Worm (Caenorhabditis elegans): ENCODE results near the gene rec-8.

The rec-8 gene

ce11 chrIV:13370235-13370739 lies 17.3 kb upstream of the rec-8 start, which contains the start of the genes rla-2, popl-7 and Y62E10A.24:
rla-2 (minus strand) TSS chrIV:13370285.
popl-7 (plus strand) TSS chrIV:13370689.
Y62E10A.24 (plus strand) TSS chrIV:13370710.
- TF ChIP-seq lsy-2 (tag; optimal IDR thresholded peaks at IDR 0.05) (peak; percentile 87), sem-2 (GFP tag; optimal IDR thresholded peaks at IDR 0.05) (no peak), cnd-1 (tag; optimal IDR thresholded peaks at IDR 0.05) (no peak), ceh-43 (GFP tag; optimal IDR thresholded peaks at IDR 0.05) (no peak), hlh-1 (tag; optimal IDR thresholded peaks at IDR 0.05) (no peak)

ce11 chrIV:13369120-13369842 lies 16.3 kb upstream of the rec-8 start, which contains the start of gene agt-1:
agt-1 (minus strand) TSS chrIV:13369412.
- no peak for TF ChIP-seq blmp-1 (tag; optimal IDR thresholded peaks at IDR 0.05)
- no peak for TF ChIP-seq lsy-2 (tag; optimal IDR thresholded peaks at IDR 0.05)
- TF ChIP-seq mab-5 (tag; optimal IDR thresholded peaks at IDR 0.05) = no peak
- no peak for TF ChIP-seq ztf-11 (tag; optimal IDR thresholded peaks at IDR 0.05)
- TF ChIP-seq flh-1 (GFP tag; optimal IDR thresholded peaks at IDR 0.05) = no peak
- TF ChIP-seq nhr-12 (tag; optimal IDR thresholded peaks at IDR 0.05) = no peak
- no peak for TF ChIP-seq mls-2 (tag; optimal IDR thresholded peaks at IDR 0.05)
- TF ChIP-seq pha-4 (tag; optimal IDR thresholded peaks at IDR 0.05) = no peak
- no peak for TF ChIP-seq nhr-76 (tag; optimal IDR thresholded peaks at IDR 0.05)
- no peak for TF ChIP-seq ceh-43 (GFP tag; optimal IDR thresholded peaks at IDR 0.05)
- TF ChIP-seq lin-13 (tag; optimal IDR thresholded peaks at IDR 0.05) = no peak
- TF ChIP-seq unc-39 (tag; optimal IDR thresholded peaks at IDR 0.05) = no peak
- TF ChIP-seq zip-8 (tag; optimal IDR thresholded peaks at IDR 0.05) = no peak
- TF ChIP-seq elt-1 (tag; optimal IDR thresholded peaks at IDR 0.05; ENCODE audit: borderline replicate concordance, insufficient read depth) = no peak
- TF ChIP-seq nhr-28 (tag; optimal IDR thresholded peaks at IDR 0.05) = no peak
- TF ChIP-seq nhr-2 (tag; optimal IDR thresholded peaks at IDR 0.05) = no peak
- no peak for TF ChIP-seq lin-32 (GFP tag; optimal IDR thresholded peaks at IDR 0.05)
- no peak for TF ChIP-seq mep-1 (tag; optimal IDR thresholded peaks at IDR 0.05)

- no peak for TF ChIP-seq nhr-2 (tag; optimal IDR thresholded peaks at IDR 0.05)
- TF ChIP-seq ham-2 (GFP tag; optimal IDR thresholded peaks at IDR 0.05) = no peak
- no peak for TF ChIP-seq elt-3 (tag; optimal IDR thresholded peaks at IDR 0.05)
- TF ChIP-seq zip-8 (tag; optimal IDR thresholded peaks at IDR 0.05) = no peak
- no peak for TF ChIP-seq unc-39 (tag; optimal IDR thresholded peaks at IDR 0.05)
- no peak for TF ChIP-seq nhr-76 (tag; optimal IDR thresholded peaks at IDR 0.05)
- no peak for TF ChIP-seq drap-1 (GFP tag; optimal IDR thresholded peaks at IDR 0.05)
- TF ChIP-seq lin-32 (GFP tag; optimal IDR thresholded peaks at IDR 0.05) = no peak
- no peak for TF ChIP-seq lin-13 (tag; optimal IDR thresholded peaks at IDR 0.05)
- TF ChIP-seq sptf-1 (tag; optimal IDR thresholded peaks at IDR 0.05) = no peak
These were observed 11.9 kb upstream of the rec-8 start, which contains the start of gene srsx-25 for ce11 chrIV:13364869-13365268. srsx-25 (plus strand) TSS chrIV:13365169.

- TF ChIP-seq nhr-2 (tag; optimal IDR thresholded peaks at IDR 0.05) (no peak), ham-2 (GFP tag; optimal IDR thresholded peaks at IDR 0.05) (no peak), unc-62 (GFP tag; optimal IDR thresholded peaks at IDR 0.05) (no peak), snpc-4 (tag; optimal IDR thresholded peaks at IDR 0.05) (no peak), pha-4 (tag; optimal IDR thresholded peaks at IDR 0.05) (no peak), nhr-12 (tag; optimal IDR thresholded peaks at IDR 0.05) (no peak), lin-32 (GFP tag; optimal IDR thresholded peaks at IDR 0.05) (no peak)
These were observed 7.2 kb upstream of the rec-8 start, which contains the start of gene Y62E10A.3 for ce11 chrIV:13360144-13360543. Y62E10A.3 (minus strand) TSS chrIV:13360244.

- no peak for TF ChIP-seq lin-13 (tag; optimal IDR thresholded peaks at IDR 0.05)
- no peak for TF ChIP-seq drap-1 (GFP tag; optimal IDR thresholded peaks at IDR 0.05)
These were observed 5.5 kb upstream of the rec-8 start, which contains the start of gene W02A2.8 for ce11 chrIV:13358488-13358887. W02A2.8 (minus strand) TSS chrIV:13358588.

ce11 chrIV:13356005-13356404 lies 3.0 kb upstream of the rec-8 start:
- TF ChIP-seq ceh-83 (GFP tag; optimal IDR thresholded peaks at IDR 0.05) (no peak), nhr-76 (tag; optimal IDR thresholded peaks at IDR 0.05) (no peak), lsy-2 (tag; optimal IDR thresholded peaks at IDR 0.05) (no peak), flh-1 (GFP tag; optimal IDR thresholded peaks at IDR 0.05) (no peak), unc-120 (tag; optimal IDR thresholded peaks at IDR 0.05; ENCODE audit: poor library complexity, severe bottlenecking) (no peak), ces-1 (GFP tag; optimal IDR thresholded peaks at IDR 0.05) (no peak)
